Worm (Caenorhabditis elegans) whole organism, L1 larva: ENCODE results near the gene K10B3.1.

Source experiments
- C04F5.9 ChIP-seq: sonication (generic microtip); optimal IDR thresholded peaks from 2 replicates; lab custom pipeline; 2016; ENCODE audit warnings: missing genetic modification characterization, missing compliant biosample characterization
- C16A3.4 ChIP-seq: fragments of 150-350 bp; optimal IDR thresholded peaks from 2 replicates; lab custom pipeline; 2014; ENCODE audit warnings: missing biosample characterization, missing genetic modification characterization
- C34B4.2 ChIP-seq: sonication (generic microtip); optimal IDR thresholded peaks from 2 replicates; lab custom pipeline; 2017; ENCODE audit warnings: mild to moderate bottlenecking, missing genetic modification characterization, missing compliant biosample characterization
- F16B12.6 ChIP-seq: fragments of 150-350 bp; optimal IDR thresholded peaks from 2 replicates; lab custom pipeline; 2014; ENCODE audit warnings: missing biosample characterization, missing genetic modification characterization
- alr-1 ChIP-seq: fragments of 200-800 bp; sonication (Bioruptor generic); optimal IDR thresholded peaks from 2 replicates; lab custom pipeline; 2018; ENCODE audit warnings: borderline replicate concordance, mild to moderate bottlenecking, missing genetic modification characterization, missing compliant biosample characterization
- ama-1 ChIP-seq: fragments of 150-350 bp; optimal IDR thresholded peaks from 2 replicates; lab custom pipeline; 2014
- blmp-1 ChIP-seq: fragments of 150-350 bp; optimal IDR thresholded peaks from 2 replicates; lab custom pipeline; 2014; ENCODE audit warnings: missing biosample characterization, missing genetic modification characterization
- ceh-82 ChIP-seq, 3 experiments: fragments of 150-350 bp in 1 of 3; sonication (generic microtip) in 2 of 3; optimal IDR thresholded peaks; 2 replicates each; lab custom pipeline; 2014 to 2017; ENCODE audit warnings: missing biosample characterization in 3 of 3, missing genetic modification characterization in 3 of 3
- dsc-1 ChIP-seq: sonication (generic microtip); optimal IDR thresholded peaks from 2 replicates; lab custom pipeline; 2016; ENCODE audit warnings: mild to moderate bottlenecking, missing genetic modification characterization, missing compliant biosample characterization
- efl-1 ChIP-seq, 4 experiments: fragments of 150-350 bp; optimal IDR thresholded peaks in 3 of 4; peaks in 1 of 4; 1 replicate in 1 of 4; 2 replicates in 3 of 4; lab custom pipeline; 2014; ENCODE audit warnings: missing biosample characterization in 2 of 4, missing genetic modification characterization in 2 of 4, missing genetic modification reagents in 2 of 4
- efl-3 ChIP-seq: fragments of 200-800 bp; sonication (Bioruptor generic); optimal IDR thresholded peaks from 2 replicates; lab custom pipeline; 2018; ENCODE audit warnings: mild to moderate bottlenecking, missing genetic modification characterization, missing compliant biosample characterization
- egl-13 ChIP-seq: sonication (generic microtip); optimal IDR thresholded peaks from 2 replicates; lab custom pipeline; 2016; ENCODE audit warnings: missing genotype, missing genetic modification reagents, missing genetic modification characterization, missing compliant biosample characterization
- elt-2 ChIP-seq: sonication (generic microtip); optimal IDR thresholded peaks from 2 replicates; lab custom pipeline; 2016; ENCODE audit warnings: missing genetic modification characterization, mild to moderate bottlenecking, inconsistent platforms, missing compliant biosample characterization, missing genetic modification reagents
- elt-3 ChIP-seq, 6 experiments: fragments of 150-350 bp in 1 of 6; sonication (generic microtip); optimal IDR thresholded peaks; 2 replicates each; lab custom pipeline; 2017 to 2018; ENCODE audit warnings: missing biosample characterization in 6 of 6, missing genetic modification characterization in 6 of 6, inconsistent platforms in 1 of 6
- ets-5 ChIP-seq: fragments of 200-800 bp; sonication (Bioruptor generic); IDR thresholded peaks from 2 replicates; pipeline ENCODE4 v1.3.6; 2022; ENCODE audit warnings: missing genetic modification characterization, missing compliant biosample characterization
- fkh-4 ChIP-seq: sonication (generic microtip); optimal IDR thresholded peaks from 2 replicates; lab custom pipeline; 2016; ENCODE audit warnings: missing compliant biosample characterization, missing genetic modification characterization, borderline replicate concordance
- fos-1 ChIP-seq: fragments of 150-350 bp; optimal IDR thresholded peaks from 2 replicates; lab custom pipeline; 2014; ENCODE audit warnings: missing biosample characterization, missing genetic modification characterization
- grh-1 ChIP-seq: fragments of 200-800 bp; sonication (Bioruptor generic); IDR thresholded peaks from 2 replicates; pipeline ENCODE4 v1.3.6; 2022; ENCODE audit warnings: missing genetic modification reagents, missing genetic modification characterization, missing compliant biosample characterization
- hlh-17 ChIP-seq: fragments of 200-800 bp; sonication (Bioruptor generic); optimal IDR thresholded peaks from 2 replicates; lab custom pipeline; 2018; ENCODE audit warnings: missing genetic modification characterization, mild to moderate bottlenecking, missing compliant biosample characterization, moderate library complexity, borderline replicate concordance
- hlh-4 ChIP-seq: sonication (generic microtip); optimal IDR thresholded peaks from 2 replicates; lab custom pipeline; 2016; ENCODE audit warnings: mild to moderate bottlenecking, missing genetic modification characterization, missing compliant biosample characterization
- hpl-2 ChIP-seq: fragments of 150-350 bp; optimal IDR thresholded peaks from 2 replicates; lab custom pipeline; 2014; ENCODE audit warnings: missing biosample characterization, missing genetic modification reagents, missing genetic modification characterization
- lin-13 ChIP-seq: fragments of 150-350 bp; optimal IDR thresholded peaks from 2 replicates; lab custom pipeline; 2014; ENCODE audit warnings: missing biosample characterization, missing genetic modification reagents, missing genetic modification characterization
- lin-14 ChIP-seq: fragments of 200-800 bp; sonication (Bioruptor generic); optimal IDR thresholded peaks from 2 replicates; lab custom pipeline; 2018; ENCODE audit warnings: mild to moderate bottlenecking, missing genetic modification characterization, moderate library complexity, missing compliant biosample characterization
- lin-35 ChIP-seq, 2 experiments: fragments of 150-350 bp; optimal IDR thresholded peaks; 2 replicates each; lab custom pipeline; 2014; ENCODE audit warnings: missing biosample characterization in 2 of 2, missing genetic modification characterization in 2 of 2, missing genetic modification reagents in 2 of 2
- lin-39 ChIP-seq: fragments of 150-350 bp; optimal IDR thresholded peaks from 2 replicates; lab custom pipeline; 2014; ENCODE audit warnings: missing biosample characterization, missing genetic modification reagents, missing genetic modification characterization
- lsy-2 ChIP-seq, 2 experiments: fragments of 150-350 bp; optimal IDR thresholded peaks; 2 replicates each; lab custom pipeline; 2014; ENCODE audit warnings: missing biosample characterization in 2 of 2, missing genetic modification characterization in 2 of 2
- mab-9 ChIP-seq: fragments of 200-800 bp; sonication (Bioruptor generic); IDR thresholded peaks from 2 replicates; pipeline ENCODE4 v1.3.6; 2022; ENCODE audit warnings: missing genetic modification reagents, missing genetic modification characterization, missing compliant biosample characterization
- mef-2 ChIP-seq: fragments of 150-350 bp; optimal IDR thresholded peaks from 2 replicates; lab custom pipeline; 2014; ENCODE audit warnings: missing biosample characterization, missing genetic modification characterization
- mep-1 ChIP-seq: fragments of 150-350 bp; optimal IDR thresholded peaks from 2 replicates; lab custom pipeline; 2014; ENCODE audit warnings: missing biosample characterization, missing genetic modification characterization
- nhr-12 ChIP-seq: sonication (generic microtip); optimal IDR thresholded peaks from 2 replicates; lab custom pipeline; 2017; ENCODE audit warnings: missing biosample characterization, missing genetic modification characterization
- nhr-20 ChIP-seq: sonication (generic microtip); optimal IDR thresholded peaks from 2 replicates; lab custom pipeline; 2016; ENCODE audit warnings: mild to moderate bottlenecking, missing genetic modification characterization, missing compliant biosample characterization
- nhr-47 ChIP-seq: sonication (generic microtip); optimal IDR thresholded peaks from 2 replicates; lab custom pipeline; 2016; ENCODE audit warnings: mild to moderate bottlenecking, missing genetic modification characterization, moderate library complexity, missing compliant biosample characterization
- nhr-71 ChIP-seq: sonication (generic microtip); optimal IDR thresholded peaks from 2 replicates; lab custom pipeline; 2016; ENCODE audit warnings: mild to moderate bottlenecking, missing genetic modification characterization, moderate library complexity, missing compliant biosample characterization
- nhr-90 ChIP-seq: sonication (generic microtip); optimal IDR thresholded peaks from 2 replicates; lab custom pipeline; 2016; ENCODE audit warnings: mild to moderate bottlenecking, missing genetic modification characterization, missing compliant biosample characterization; ENCODE audit not compliant: poor library complexity
- pag-3 ChIP-seq: sonication (generic microtip); optimal IDR thresholded peaks from 2 replicates; lab custom pipeline; 2017; ENCODE audit warnings: missing genetic modification characterization, mild to moderate bottlenecking, missing compliant biosample characterization, antibody characterized with exemption, borderline replicate concordance; ENCODE audit not compliant: insufficient read depth
- pax-3 ChIP-seq: fragments of 200-800 bp; sonication (Bioruptor generic); optimal IDR thresholded peaks from 2 replicates; lab custom pipeline; 2018; ENCODE audit warnings: mild to moderate bottlenecking, missing genetic modification characterization, moderate library complexity, missing compliant biosample characterization
- pqm-1 ChIP-seq: sonication (generic microtip); optimal IDR thresholded peaks from 3 replicates; lab custom pipeline; 2017; ENCODE audit warnings: missing biosample characterization, missing genetic modification characterization
- rnt-1 ChIP-seq: sonication (generic microtip); optimal IDR thresholded peaks from 2 replicates; lab custom pipeline; 2016; ENCODE audit warnings: mild to moderate bottlenecking, missing genetic modification characterization, moderate library complexity, missing compliant biosample characterization
- snpc-4 ChIP-seq: fragments of 150-350 bp; optimal IDR thresholded peaks from 2 replicates; lab custom pipeline; 2014; ENCODE audit warnings: missing biosample characterization, missing genetic modification characterization
- sox-4 ChIP-seq: sonication (generic microtip); optimal IDR thresholded peaks from 2 replicates; lab custom pipeline; 2016; ENCODE audit warnings: missing genetic modification characterization, missing compliant biosample characterization
- sptf-1 ChIP-seq: fragments of 150-350 bp; optimal IDR thresholded peaks from 2 replicates; lab custom pipeline; 2014; ENCODE audit warnings: missing biosample characterization, missing genetic modification characterization
- swsn-7 ChIP-seq: sonication (generic microtip); optimal IDR thresholded peaks from 2 replicates; lab custom pipeline; 2016; ENCODE audit warnings: missing genetic modification characterization, missing compliant biosample characterization
- tbx-2 ChIP-seq: sonication (generic microtip); optimal IDR thresholded peaks from 2 replicates; lab custom pipeline; 2016; ENCODE audit warnings: missing genetic modification characterization, missing compliant biosample characterization
- tlp-1 ChIP-seq: fragments of 150-350 bp; optimal IDR thresholded peaks from 2 replicates; lab custom pipeline; 2014; ENCODE audit warnings: missing biosample characterization, missing genetic modification characterization
- unc-30 ChIP-seq: sonication (generic microtip); optimal IDR thresholded peaks from 2 replicates; lab custom pipeline; 2017; ENCODE audit warnings: missing biosample characterization, missing genetic modification characterization
- unc-62 ChIP-seq: fragments of 150-350 bp; optimal IDR thresholded peaks from 2 replicates; lab custom pipeline; 2014; ENCODE audit warnings: missing biosample characterization, missing genetic modification reagents, missing genetic modification characterization
- unc-86 ChIP-seq: sonication (generic microtip); optimal IDR thresholded peaks from 2 replicates; lab custom pipeline; 2016; ENCODE audit warnings: missing genetic modification characterization, missing compliant biosample characterization
- unc-98 ChIP-seq: fragments of 200-800 bp; sonication (Bioruptor generic); IDR thresholded peaks from 2 replicates; pipeline ENCODE4 v1.3.6; 2022; ENCODE audit warnings: missing genetic modification characterization, missing compliant biosample characterization
- xbp-1 ChIP-seq: sonication (generic microtip); optimal IDR thresholded peaks from 2 replicates; lab custom pipeline; 2016; ENCODE audit warnings: missing genetic modification characterization, missing compliant biosample characterization
- ztf-11 ChIP-seq, 2 experiments: sonication (generic microtip); optimal IDR thresholded peaks; 2 replicates each; lab custom pipeline; 2016 to 2017; ENCODE audit warnings: missing genetic modification characterization in 2 of 2, missing biosample characterization in 1 of 2, missing compliant biosample characterization in 1 of 2
- ztf-4 ChIP-seq: fragments of 150-350 bp; optimal IDR thresholded peaks from 2 replicates; lab custom pipeline; 2014; ENCODE audit warnings: missing biosample characterization, missing genetic modification characterization

K10B3.1 gene

DNA sequence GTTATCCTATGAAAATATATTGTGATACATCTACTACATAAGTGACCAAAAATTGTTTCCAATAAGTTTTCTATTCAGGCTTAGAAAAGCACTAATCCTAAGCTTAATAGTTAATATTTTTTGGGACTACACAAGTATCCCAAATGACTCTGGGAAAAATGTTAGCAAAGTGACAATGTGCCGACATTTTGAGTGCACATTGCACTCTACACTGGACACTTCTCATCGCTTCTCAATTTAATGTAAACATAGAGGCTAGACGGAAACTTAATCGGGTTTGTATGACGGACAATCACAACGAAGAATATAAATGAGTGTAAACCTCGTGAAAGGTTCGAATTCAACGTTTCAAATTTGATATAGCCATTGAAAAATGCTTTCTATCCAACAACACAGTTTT lies 23.6 kb upstream of the K10B3.1 start (continued):
- peak in 1 of 2 experiments; percentile 51 for TF ChIP-seq efl-1 (optimal IDR thresholded peaks at IDR 0.05; lab: Kevin White, UChicago)
- TF ChIP-seq efl-1 (GFP tag; optimal IDR thresholded peaks at IDR 0.05 in 1 of 2; lab: Kevin White, UChicago) = no peak
- peak; percentile 78 for TF ChIP-seq ztf-4 (tag; lab: Kevin White, UChicago)
- TF ChIP-seq ztf-11 (tag; optimal IDR thresholded peaks at IDR 0.05; lab: Kevin White, UChicago) = no peak
- TF ChIP-seq lin-14 (GFP tag; lab: Kevin White, UChicago) = peak; percentile 53
- peak; percentile 38 for TF ChIP-seq fos-1 (tag; lab: Kevin White, UChicago)
- TF ChIP-seq nhr-12 = no peak
- TF ChIP-seq mef-2 (tag; lab: Kevin White, UChicago) = no peak
- no peak for TF ChIP-seq C34B4.2 (tag; lab: Kevin White, UChicago)
- peak; percentile 52 for TF ChIP-seq lin-13 (GFP tag; lab: Kevin White, UChicago)
- TF ChIP-seq unc-86 (tag; lab: Kevin White, UChicago) = no peak
- no peak for TF ChIP-seq pqm-1 (tag; lab: Kevin White, UChicago)
- peak; percentile 38 for TF ChIP-seq elt-2 (tag; lab: Kevin White, UChicago)
- TF ChIP-seq sptf-1 (tag; lab: Kevin White, UChicago) = no peak
- TF ChIP-seq blmp-1 (tag; lab: Kevin White, UChicago) = no peak
- peak; percentile 5 to 7 for TF ChIP-seq lsy-2 (tag; optimal IDR thresholded peaks at IDR 0.05; lab: Kevin White, UChicago)
- no peak for TF ChIP-seq grh-1 (GFP tag; lab: Robert Waterston, UW)
- no peak for TF ChIP-seq F16B12.6
- no peak for TF ChIP-seq ceh-82 (tag; optimal IDR thresholded peaks at IDR 0.05; lab: Kevin White, UChicago)
- peak; percentile 90 for TF ChIP-seq ama-1 (lab: Kevin White, UChicago)
- peak; percentile 32 for TF ChIP-seq tbx-2 (tag; lab: Kevin White, UChicago)
- TF ChIP-seq C16A3.4 (tag; lab: Kevin White, UChicago) = peak; percentile 24
- no peak for TF ChIP-seq efl-3 (GFP tag; lab: Kevin White, UChicago)
- no peak for TF ChIP-seq ets-5 (GFP tag; lab: Robert Waterston, UW)
- no peak for TF ChIP-seq pag-3 (tag; lab: Kevin White, UChicago)
- TF ChIP-seq egl-13 (tag; lab: Kevin White, UChicago) = no peak
- no peak for TF ChIP-seq unc-30
- TF ChIP-seq alr-1 (tag; lab: Kevin White, UChicago) = no peak
- peak; percentile 68 for TF ChIP-seq nhr-47
- no peak for TF ChIP-seq fkh-4 (tag; lab: Kevin White, UChicago)
- no peak for TF ChIP-seq mab-9 (GFP tag; lab: Robert Waterston, UW)
- no peak for TF ChIP-seq hlh-4 (tag; lab: Kevin White, UChicago)
- no peak for TF ChIP-seq mep-1 (tag; lab: Kevin White, UChicago)
- TF ChIP-seq nhr-20 = peak; percentile 10
- no peak for TF ChIP-seq snpc-4 (tag; lab: Kevin White, UChicago)
- no peak for TF ChIP-seq pax-3 (tag; lab: Kevin White, UChicago)
- TF ChIP-seq unc-98 = no peak
- TF ChIP-seq lin-35 (GFP tag; optimal IDR thresholded peaks at IDR 0.05; lab: Kevin White, UChicago) = peak in 1 of 2 experiments; percentile 33
- no peak for TF ChIP-seq hpl-2
- no peak for TF ChIP-seq lin-39 (tag; lab: Kevin White, UChicago)
- peak in 1 of 6 experiments; percentile 29 for TF ChIP-seq elt-3 (tag; optimal IDR thresholded peaks at IDR 0.05; lab: Kevin White, UChicago)
- TF ChIP-seq hlh-17 (GFP tag; lab: Kevin White, UChicago) = no peak
- TF ChIP-seq rnt-1 (tag; lab: Kevin White, UChicago) = peak; percentile 50
- no peak for TF ChIP-seq dsc-1 (tag; lab: Kevin White, UChicago)
- peak; percentile 1 for TF ChIP-seq swsn-7 (tag; lab: Kevin White, UChicago)
- TF ChIP-seq tlp-1 (tag; lab: Kevin White, UChicago) = no peak
- peak; percentile 62 for TF ChIP-seq nhr-71
- TF ChIP-seq xbp-1 (tag; lab: Kevin White, UChicago) = no peak
- TF ChIP-seq nhr-90 (tag; lab: Kevin White, UChicago) = peak; percentile 73
- TF ChIP-seq sox-4 (tag; lab: Kevin White, UChicago) = no peak
- TF ChIP-seq unc-62 (GFP tag; lab: Kevin White, UChicago) = no peak
- TF ChIP-seq C04F5.9 (tag; lab: Kevin White, UChicago) = no peak
